Worm (Caenorhabditis elegans) whole organism, L1 larva: ENCODE results near the gene M01F1.4.

Source experiments
- C16A3.4 ChIP-seq: fragments of 150-350 bp; optimal IDR thresholded peaks from 2 replicates; lab custom pipeline; 2014; ENCODE audit warnings: missing biosample characterization, missing genetic modification characterization
- aha-1 ChIP-seq: fragments of 150-350 bp; optimal IDR thresholded peaks from 2 replicates; lab custom pipeline; 2014; ENCODE audit warnings: missing biosample characterization, missing genetic modification characterization
- alr-1 ChIP-seq: fragments of 200-800 bp; sonication (Bioruptor generic); optimal IDR thresholded peaks from 2 replicates; lab custom pipeline; 2018; ENCODE audit warnings: borderline replicate concordance, mild to moderate bottlenecking, missing genetic modification characterization, missing compliant biosample characterization
- blmp-1 ChIP-seq: fragments of 150-350 bp; optimal IDR thresholded peaks from 2 replicates; lab custom pipeline; 2014; ENCODE audit warnings: missing biosample characterization, missing genetic modification characterization
- ceh-63 ChIP-seq: fragments of 200-800 bp; sonication (Bioruptor generic); optimal IDR thresholded peaks from 2 replicates; lab custom pipeline; 2018; ENCODE audit warnings: mild to moderate bottlenecking, missing genetic modification characterization, missing compliant biosample characterization
- ceh-8 ChIP-seq: fragments of 200-800 bp; sonication (Bioruptor generic); optimal IDR thresholded peaks from 2 replicates; lab custom pipeline; 2018; ENCODE audit warnings: mild to moderate bottlenecking, missing genetic modification characterization, moderate library complexity, missing compliant biosample characterization
- ceh-82 ChIP-seq, 3 experiments: fragments of 150-350 bp in 1 of 3; sonication (generic microtip) in 2 of 3; optimal IDR thresholded peaks; 2 replicates each; lab custom pipeline; 2014 to 2017; ENCODE audit warnings: missing biosample characterization in 3 of 3, missing genetic modification characterization in 3 of 3
- ceh-90 ChIP-seq: sonication (generic microtip); optimal IDR thresholded peaks from 2 replicates; lab custom pipeline; 2016; ENCODE audit warnings: missing genetic modification characterization, missing compliant biosample characterization
- ces-1 ChIP-seq: fragments of 150-350 bp; optimal IDR thresholded peaks from 2 replicates; lab custom pipeline; 2014; ENCODE audit warnings: missing biosample characterization, missing genetic modification reagents, missing genetic modification characterization
- dsc-1 ChIP-seq: sonication (generic microtip); optimal IDR thresholded peaks from 2 replicates; lab custom pipeline; 2016; ENCODE audit warnings: mild to moderate bottlenecking, missing genetic modification characterization, missing compliant biosample characterization
- efl-1 ChIP-seq, 4 experiments: fragments of 150-350 bp; optimal IDR thresholded peaks in 3 of 4; peaks in 1 of 4; 1 replicate in 1 of 4; 2 replicates in 3 of 4; lab custom pipeline; 2014; ENCODE audit warnings: missing biosample characterization in 2 of 4, missing genetic modification characterization in 2 of 4, missing genetic modification reagents in 2 of 4
- egl-27 ChIP-seq, 2 experiments: fragments of 150-350 bp in 1 of 2; sonication (generic microtip); optimal IDR thresholded peaks; 3 replicates each; lab custom pipeline; 2017 to 2018; ENCODE audit warnings: missing biosample characterization in 2 of 2, missing genetic modification characterization in 2 of 2, missing genetic modification reagents in 2 of 2
- elt-2 ChIP-seq: sonication (generic microtip); optimal IDR thresholded peaks from 2 replicates; lab custom pipeline; 2016; ENCODE audit warnings: missing genetic modification characterization, mild to moderate bottlenecking, inconsistent platforms, missing compliant biosample characterization, missing genetic modification reagents
- fkh-10 ChIP-seq: sonication (generic microtip); optimal IDR thresholded peaks from 2 replicates; lab custom pipeline; 2017; ENCODE audit warnings: missing biosample characterization, missing genetic modification reagents, missing genetic modification characterization
- fkh-4 ChIP-seq: sonication (generic microtip); optimal IDR thresholded peaks from 2 replicates; lab custom pipeline; 2016; ENCODE audit warnings: missing compliant biosample characterization, missing genetic modification characterization, borderline replicate concordance
- fkh-8 ChIP-seq: sonication (generic microtip); optimal IDR thresholded peaks from 2 replicates; lab custom pipeline; 2016; ENCODE audit warnings: mild to moderate bottlenecking, missing genetic modification characterization, missing compliant biosample characterization
- fos-1 ChIP-seq: fragments of 150-350 bp; optimal IDR thresholded peaks from 2 replicates; lab custom pipeline; 2014; ENCODE audit warnings: missing biosample characterization, missing genetic modification characterization
- grh-1 ChIP-seq: fragments of 200-800 bp; sonication (Bioruptor generic); IDR thresholded peaks from 2 replicates; pipeline ENCODE4 v1.3.6; 2022; ENCODE audit warnings: missing genetic modification reagents, missing genetic modification characterization, missing compliant biosample characterization
- hlh-4 ChIP-seq: sonication (generic microtip); optimal IDR thresholded peaks from 2 replicates; lab custom pipeline; 2016; ENCODE audit warnings: mild to moderate bottlenecking, missing genetic modification characterization, missing compliant biosample characterization
- irx-1 ChIP-seq: sonication (generic microtip); optimal IDR thresholded peaks from 2 replicates; lab custom pipeline; 2016; ENCODE audit warnings: missing genetic modification characterization, missing compliant biosample characterization
- isw-1 ChIP-seq: fragments of 200-800 bp; sonication (Bioruptor generic); IDR thresholded peaks from 2 replicates; pipeline ENCODE4 v1.3.6; 2022; ENCODE audit warnings: missing genetic modification characterization, missing compliant biosample characterization
- lin-14 ChIP-seq: fragments of 200-800 bp; sonication (Bioruptor generic); optimal IDR thresholded peaks from 2 replicates; lab custom pipeline; 2018; ENCODE audit warnings: mild to moderate bottlenecking, missing genetic modification characterization, moderate library complexity, missing compliant biosample characterization
- lin-15B ChIP-seq: fragments of 150-350 bp; sonication (generic microtip); optimal IDR thresholded peaks from 3 replicates; lab custom pipeline; 2014; ENCODE audit warnings: missing biosample characterization, missing genetic modification characterization
- lsy-2 ChIP-seq, 2 experiments: fragments of 150-350 bp; optimal IDR thresholded peaks; 2 replicates each; lab custom pipeline; 2014; ENCODE audit warnings: missing biosample characterization in 2 of 2, missing genetic modification characterization in 2 of 2
- mab-9 ChIP-seq: fragments of 200-800 bp; sonication (Bioruptor generic); IDR thresholded peaks from 2 replicates; pipeline ENCODE4 v1.3.6; 2022; ENCODE audit warnings: missing genetic modification reagents, missing genetic modification characterization, missing compliant biosample characterization
- mep-1 ChIP-seq: fragments of 150-350 bp; optimal IDR thresholded peaks from 2 replicates; lab custom pipeline; 2014; ENCODE audit warnings: missing biosample characterization, missing genetic modification characterization
- nhr-12 ChIP-seq: sonication (generic microtip); optimal IDR thresholded peaks from 2 replicates; lab custom pipeline; 2017; ENCODE audit warnings: missing biosample characterization, missing genetic modification characterization
- nhr-76 ChIP-seq: sonication (generic microtip); optimal IDR thresholded peaks from 2 replicates; lab custom pipeline; 2017; ENCODE audit warnings: missing biosample characterization, missing genetic modification characterization
- nhr-77 ChIP-seq: fragments of 150-350 bp; optimal IDR thresholded peaks from 2 replicates; lab custom pipeline; 2014; ENCODE audit warnings: missing biosample characterization, missing genetic modification characterization
- nhr-85 ChIP-seq: sonication (generic microtip); peaks from one replicate; lab custom pipeline; 2016; ENCODE audit warnings: missing genetic modification characterization, inconsistent platforms, missing compliant biosample characterization
- snu-23 ChIP-seq: sonication (generic microtip); optimal IDR thresholded peaks from 2 replicates; lab custom pipeline; 2016; ENCODE audit warnings: missing genetic modification characterization, missing compliant biosample characterization
- sptf-1 ChIP-seq: fragments of 150-350 bp; optimal IDR thresholded peaks from 2 replicates; lab custom pipeline; 2014; ENCODE audit warnings: missing biosample characterization, missing genetic modification characterization
- sup-37 ChIP-seq: fragments of 200-800 bp; sonication (Bioruptor generic); optimal IDR thresholded peaks from 2 replicates; lab custom pipeline; 2018; ENCODE audit warnings: mild to moderate bottlenecking, missing genetic modification characterization, missing compliant biosample characterization
- tbx-2 ChIP-seq: sonication (generic microtip); optimal IDR thresholded peaks from 2 replicates; lab custom pipeline; 2016; ENCODE audit warnings: missing genetic modification characterization, missing compliant biosample characterization
- tlp-1 ChIP-seq: fragments of 150-350 bp; optimal IDR thresholded peaks from 2 replicates; lab custom pipeline; 2014; ENCODE audit warnings: missing biosample characterization, missing genetic modification characterization
- unc-130 ChIP-seq: fragments of 150-350 bp; optimal IDR thresholded peaks from 2 replicates; lab custom pipeline; 2017; ENCODE audit warnings: missing biosample characterization, missing genetic modification characterization, inconsistent platforms
- unc-98 ChIP-seq: fragments of 200-800 bp; sonication (Bioruptor generic); IDR thresholded peaks from 2 replicates; pipeline ENCODE4 v1.3.6; 2022; ENCODE audit warnings: missing genetic modification characterization, missing compliant biosample characterization
- vab-15 ChIP-seq: sonication (generic microtip); optimal IDR thresholded peaks from 2 replicates; lab custom pipeline; 2017; ENCODE audit warnings: missing genotype, mild to moderate bottlenecking, missing genetic modification characterization, missing compliant biosample characterization
- xbp-1 ChIP-seq: sonication (generic microtip); optimal IDR thresholded peaks from 2 replicates; lab custom pipeline; 2016; ENCODE audit warnings: missing genetic modification characterization, missing compliant biosample characterization
- zag-1 ChIP-seq: fragments of 150-350 bp; optimal IDR thresholded peaks from 2 replicates; lab custom pipeline; 2014; ENCODE audit warnings: missing biosample characterization, missing genetic modification characterization
- zip-4 ChIP-seq: fragments of 200-800 bp; sonication (Bioruptor generic); optimal IDR thresholded peaks from 2 replicates; lab custom pipeline; 2018; ENCODE audit warnings: mild to moderate bottlenecking, missing genetic modification characterization, moderate library complexity, missing compliant biosample characterization
- ztf-4 ChIP-seq: fragments of 150-350 bp; optimal IDR thresholded peaks from 2 replicates; lab custom pipeline; 2014; ENCODE audit warnings: missing biosample characterization, missing genetic modification characterization

M01F1.4 gene

ce11 chrIII:3532035-3532434 is 22.2 kb upstream of the M01F1.4 start (continued):
- TF ChIP-seq nhr-76 (tag; lab: Kevin White, UChicago) (no peak), xbp-1 (tag; lab: Kevin White, UChicago) (peak; percentile 58), nhr-12 (no peak), elt-2 (tag; lab: Kevin White, UChicago) (no peak), ceh-82 (tag; optimal IDR thresholded peaks at IDR 0.05; lab: Kevin White, UChicago) (peak; percentile 54 to 84 (median 59)), fkh-10 (GFP tag; lab: Kevin White, UChicago) (peak; percentile 1), grh-1 (GFP tag; lab: Robert Waterston, UW) (no peak), zip-4 (GFP tag; lab: Kevin White, UChicago) (no peak), snu-23 (GFP tag; lab: Kevin White, UChicago) (peak; percentile 76), fkh-8 (tag; lab: Kevin White, UChicago) (peak; percentile 76), hlh-4 (tag; lab: Kevin White, UChicago) (no peak), isw-1 (peak; percentile 39; the same call in 1 of the 2 replicates), alr-1 (no peak), unc-98 (GFP tag; lab: Robert Waterston, UW) (no peak), irx-1 (tag; lab: Kevin White, UChicago) (no peak), sup-37 (GFP tag; lab: Kevin White, UChicago) (no peak), blmp-1 (tag; lab: Kevin White, UChicago) (peak; percentile 52), ces-1 (GFP tag; lab: Kevin White, UChicago) (no peak), zag-1 (tag; lab: Kevin White, UChicago) (peak; percentile 15), egl-27 (tag; optimal IDR thresholded peaks at IDR 0.05; lab: Kevin White, UChicago) (peak; percentile 8 to 34), nhr-85 (tag; lab: Kevin White, UChicago) (peak; percentile 75), ceh-8 (GFP tag; lab: Kevin White, UChicago) (peak; percentile 25), mep-1 (tag; lab: Kevin White, UChicago) (peak; percentile 82), ztf-4 (no peak), aha-1 (tag; lab: Kevin White, UChicago) (no peak), unc-130 (tag; lab: Kevin White, UChicago) (no peak), sptf-1 (tag; lab: Kevin White, UChicago) (no peak), C16A3.4 (tag; lab: Kevin White, UChicago) (no peak), ceh-90 (tag; lab: Kevin White, UChicago) (no peak), ceh-63 (GFP tag; lab: Kevin White, UChicago) (no peak), lsy-2 (tag; optimal IDR thresholded peaks at IDR 0.05; lab: Kevin White, UChicago) (peak; percentile 61 to 77)
- TF ChIP-seq, all 84 proteins: peak for 31

DNA sequence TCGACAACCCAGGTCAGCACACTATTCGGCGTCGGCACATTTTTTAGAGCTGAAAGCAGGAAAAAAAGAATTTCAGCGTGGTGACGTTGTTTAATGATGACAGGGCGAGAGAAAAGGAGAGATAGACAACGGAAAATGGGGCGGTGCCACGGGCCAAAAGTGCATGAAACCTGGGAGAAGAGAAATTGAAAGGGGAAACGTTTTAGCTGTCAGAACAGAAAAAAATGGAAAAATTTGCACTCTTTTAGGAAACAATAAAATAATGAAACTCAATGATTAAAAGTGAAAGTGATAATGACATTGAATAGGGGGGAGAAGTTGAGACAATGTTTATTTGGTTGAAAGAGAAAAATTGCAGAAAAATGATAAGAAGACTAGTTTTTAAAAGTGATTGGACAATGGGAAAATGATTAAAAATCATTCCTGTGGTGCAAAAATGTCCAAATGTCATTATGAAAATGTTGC is 19.9 kb upstream of the M01F1.4 start, which contains the start of gene pitp-1:
TSS of gene pitp-1 (minus strand) at position 51 of the 465 bp plus-strand sequence.
- TF ChIP-seq elt-2 (tag; lab: Kevin White, UChicago) (peak; percentile 12), efl-1 (optimal IDR thresholded peaks at IDR 0.05; lab: Kevin White, UChicago) (no peak), efl-1 (GFP tag; optimal IDR thresholded peaks at IDR 0.05 in 1 of 2; lab: Kevin White, UChicago) (peak in 1 of 2 experiments; percentile 65), nhr-85 (tag; lab: Kevin White, UChicago) (peak; percentile 38), mep-1 (tag; lab: Kevin White, UChicago) (no peak), lin-14 (no peak)

DNA sequence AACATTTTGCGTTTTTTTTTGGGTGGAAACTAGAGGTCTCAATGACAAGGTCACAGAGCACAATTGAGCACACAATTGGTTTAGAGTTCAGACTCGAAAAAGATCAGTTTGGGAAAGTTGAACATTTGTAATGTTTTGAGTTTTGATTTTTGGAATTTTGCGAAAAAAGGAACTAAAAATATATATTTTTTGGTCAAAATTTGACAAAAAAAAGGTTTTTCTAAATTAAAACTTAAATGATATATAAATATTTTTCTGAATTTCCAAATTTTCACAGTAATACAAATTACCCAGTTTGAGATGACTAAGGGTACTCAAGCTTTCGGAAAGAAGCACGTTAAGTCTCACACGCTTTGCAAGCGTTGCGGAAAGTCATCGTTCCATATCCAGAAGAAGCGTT is 18.5 kb upstream of the M01F1.4 start, which contains the start of gene rpl-37:
TSS of gene rpl-37 (plus strand) at position 301 of the 400 bp plus-strand sequence.
- no peak for TF ChIP-seq nhr-77 (tag; lab: Kevin White, UChicago)
- no peak for TF ChIP-seq efl-1 (optimal IDR thresholded peaks at IDR 0.05; lab: Kevin White, UChicago)
- TF ChIP-seq efl-1 (GFP tag; optimal IDR thresholded peaks at IDR 0.05 in 1 of 2; lab: Kevin White, UChicago), result no peak
- TF ChIP-seq xbp-1 (tag; lab: Kevin White, UChicago), result no peak
- TF ChIP-seq tlp-1 (tag; lab: Kevin White, UChicago), result no peak
- TF ChIP-seq zag-1 (tag; lab: Kevin White, UChicago), result no peak
- no peak for TF ChIP-seq vab-15 (tag; lab: Kevin White, UChicago)
- TF ChIP-seq lin-15B (tag; lab: Kevin White, UChicago), result no peak
- no peak for TF ChIP-seq dsc-1 (tag; lab: Kevin White, UChicago)
- TF ChIP-seq fkh-4, result no peak
- no peak for TF ChIP-seq elt-2 (tag; lab: Kevin White, UChicago)
- no peak for TF ChIP-seq tbx-2 (tag; lab: Kevin White, UChicago)
- no peak for TF ChIP-seq fos-1 (tag; lab: Kevin White, UChicago)
- no peak for TF ChIP-seq lin-14
- TF ChIP-seq mab-9 (GFP tag; lab: Robert Waterston, UW), result no peak
- TF ChIP-seq nhr-12, result no peak
- no peak for TF ChIP-seq unc-98 (GFP tag; lab: Robert Waterston, UW)
